Worm (Caenorhabditis elegans) whole organism, L2 larva: Measurements from ENCODE around the gene W04G3.13.

Experiments
- C34F6.9 ChIP-seq: fragments of 150-350 bp; optimal IDR thresholded peaks from 2 replicates; lab custom pipeline; 2014; ENCODE audit warnings: missing biosample characterization, missing genetic modification characterization
- F13H6.1 ChIP-seq: sonication (generic microtip); optimal IDR thresholded peaks from 2 replicates; lab custom pipeline; 2016; ENCODE audit warnings: missing genetic modification characterization, missing compliant biosample characterization
- R02D3.7 ChIP-seq: fragments of 150-350 bp; optimal IDR thresholded peaks from 2 replicates; lab custom pipeline; 2014; ENCODE audit warnings: missing biosample characterization, missing genetic modification characterization
- Y55F3AM.14 ChIP-seq: fragments of 200-800 bp; sonication (Bioruptor generic); optimal IDR thresholded peaks from 2 replicates; lab custom pipeline; 2018; ENCODE audit warnings: mild to moderate bottlenecking, missing genetic modification characterization, missing compliant biosample characterization
- ZK546.5 ChIP-seq: sonication (generic microtip); optimal IDR thresholded peaks from 2 replicates; lab custom pipeline; 2017; ENCODE audit warnings: missing biosample characterization, missing genetic modification characterization
- alr-1 ChIP-seq: fragments of 150-350 bp; optimal IDR thresholded peaks from 2 replicates; lab custom pipeline; 2014; ENCODE audit warnings: missing biosample characterization, missing genetic modification characterization
- aly-2 ChIP-seq: fragments of 150-350 bp; optimal IDR thresholded peaks from 2 replicates; lab custom pipeline; 2014; ENCODE audit warnings: missing biosample characterization, missing genetic modification characterization
- ama-1 ChIP-seq: fragments of 150-350 bp; optimal IDR thresholded peaks from 2 replicates; lab custom pipeline; 2018; ENCODE audit warnings: inconsistent platforms
- blmp-1 ChIP-seq: sonication (generic microtip); optimal IDR thresholded peaks from 2 replicates; lab custom pipeline; 2017; ENCODE audit warnings: missing genetic modification characterization, mild to moderate bottlenecking, missing compliant biosample characterization, antibody characterized with exemption, moderate library complexity; ENCODE audit not compliant: insufficient read depth
- ceh-16 ChIP-seq: fragments of 150-350 bp; optimal IDR thresholded peaks from 2 replicates; lab custom pipeline; 2014; ENCODE audit warnings: missing biosample characterization, missing genetic modification characterization
- ceh-82 ChIP-seq: fragments of 150-350 bp; optimal IDR thresholded peaks from 2 replicates; lab custom pipeline; 2014; ENCODE audit warnings: missing biosample characterization, missing genetic modification characterization
- crh-2 ChIP-seq: sonication (generic microtip); optimal IDR thresholded peaks from 2 replicates; lab custom pipeline; 2017; ENCODE audit warnings: missing biosample characterization, missing genetic modification characterization
- dmd-4 ChIP-seq: sonication (generic microtip); optimal IDR thresholded peaks from 2 replicates; lab custom pipeline; 2017; ENCODE audit warnings: missing biosample characterization, missing genetic modification characterization
- egl-27 ChIP-seq: sonication (generic microtip); optimal IDR thresholded peaks from 3 replicates; lab custom pipeline; 2017; ENCODE audit warnings: missing biosample characterization, missing genetic modification reagents, missing genetic modification characterization
- elt-1 ChIP-seq: fragments of 150-350 bp; optimal IDR thresholded peaks from 2 replicates; lab custom pipeline; 2014; ENCODE audit warnings: missing biosample characterization, missing genetic modification characterization
- elt-3 ChIP-seq: sonication (generic microtip); optimal IDR thresholded peaks from 2 replicates; lab custom pipeline; 2017; ENCODE audit warnings: missing biosample characterization, missing genetic modification characterization
- fos-1 ChIP-seq: fragments of 150-350 bp; optimal IDR thresholded peaks from 2 replicates; lab custom pipeline; 2014; ENCODE audit warnings: missing biosample characterization, missing genetic modification characterization
- gmeb-1 ChIP-seq: fragments of 150-350 bp; optimal IDR thresholded peaks from 2 replicates; lab custom pipeline; 2014; ENCODE audit warnings: missing biosample characterization, missing genetic modification characterization
- lin-11 ChIP-seq: fragments of 150-350 bp; sonication (generic microtip); optimal IDR thresholded peaks from 2 replicates; lab custom pipeline; 2014; ENCODE audit warnings: missing biosample characterization, missing genetic modification characterization, inconsistent platforms, mixed read lengths
- lin-13 ChIP-seq: fragments of 150-350 bp; optimal IDR thresholded peaks from 2 replicates; lab custom pipeline; 2014; ENCODE audit warnings: missing biosample characterization, missing genetic modification reagents, missing genetic modification characterization
- lin-39 ChIP-seq: fragments of 150-350 bp; optimal IDR thresholded peaks from 2 replicates; lab custom pipeline; 2014; ENCODE audit warnings: missing biosample characterization, missing genetic modification reagents, missing genetic modification characterization
- lsy-2 ChIP-seq, 2 experiments: fragments of 150-350 bp in 1 of 2; sonication (generic microtip) in 1 of 2; optimal IDR thresholded peaks; 2 replicates each; lab custom pipeline; 2014 to 2017; ENCODE audit warnings: missing biosample characterization in 2 of 2, missing genetic modification characterization in 2 of 2
- mab-5 ChIP-seq: fragments of 150-350 bp; optimal IDR thresholded peaks from 2 replicates; lab custom pipeline; 2014; ENCODE audit warnings: missing biosample characterization, missing genetic modification characterization
- mbf-1 ChIP-seq: sonication (generic microtip); optimal IDR thresholded peaks from 2 replicates; lab custom pipeline; 2017; ENCODE audit warnings: missing biosample characterization, missing genetic modification characterization
- mdl-1 ChIP-seq, 2 experiments: fragments of 150-350 bp in 1 of 2; sonication (generic microtip) in 1 of 2; optimal IDR thresholded peaks; 2 replicates each; lab custom pipeline; 2017; ENCODE audit warnings: missing biosample characterization in 2 of 2, missing genetic modification characterization in 2 of 2
- nhr-10 ChIP-seq: sonication (generic microtip); optimal IDR thresholded peaks from 2 replicates; lab custom pipeline; 2017; ENCODE audit warnings: missing biosample characterization, missing genetic modification characterization
- nhr-11 ChIP-seq: fragments of 150-350 bp; optimal IDR thresholded peaks from 2 replicates; lab custom pipeline; 2014; ENCODE audit warnings: missing biosample characterization, missing genetic modification characterization
- nhr-12 ChIP-seq: fragments of 150-350 bp; optimal IDR thresholded peaks from 2 replicates; lab custom pipeline; 2014; ENCODE audit warnings: missing biosample characterization, missing genetic modification characterization
- nhr-129 ChIP-seq: fragments of 150-350 bp; optimal IDR thresholded peaks from 2 replicates; lab custom pipeline; 2014; ENCODE audit warnings: missing biosample characterization, missing genetic modification characterization
- nhr-21 ChIP-seq: fragments of 150-350 bp; optimal IDR thresholded peaks from 2 replicates; lab custom pipeline; 2014; ENCODE audit warnings: missing biosample characterization, missing genetic modification characterization
- nhr-23 ChIP-seq: fragments of 150-350 bp; optimal IDR thresholded peaks from 2 replicates; lab custom pipeline; 2014; ENCODE audit warnings: missing biosample characterization, missing genetic modification reagents, missing genetic modification characterization
- nhr-237 ChIP-seq: fragments of 150-350 bp; optimal IDR thresholded peaks from 2 replicates; lab custom pipeline; 2014; ENCODE audit warnings: missing biosample characterization, missing genetic modification characterization
- nhr-25 ChIP-seq: fragments of 150-350 bp; sonication (generic microtip); optimal IDR thresholded peaks from 3 replicates; lab custom pipeline; 2014; ENCODE audit warnings: missing biosample characterization, missing genetic modification characterization
- nhr-6 ChIP-seq: fragments of 150-350 bp; optimal IDR thresholded peaks from 2 replicates; lab custom pipeline; 2014; ENCODE audit warnings: missing biosample characterization, missing genetic modification characterization
- nhr-77 ChIP-seq: fragments of 150-350 bp; optimal IDR thresholded peaks from 2 replicates; lab custom pipeline; 2014; ENCODE audit warnings: missing biosample characterization, missing genetic modification characterization
- peb-1 ChIP-seq: fragments of 150-350 bp; optimal IDR thresholded peaks from 2 replicates; lab custom pipeline; 2014; ENCODE audit warnings: missing biosample characterization, missing genetic modification characterization
- sem-4 ChIP-seq: fragments of 150-350 bp; optimal IDR thresholded peaks from 2 replicates; lab custom pipeline; 2014; ENCODE audit warnings: missing biosample characterization, missing genetic modification reagents, missing genetic modification characterization
- skn-1 ChIP-seq: sonication (generic microtip); optimal IDR thresholded peaks from 2 replicates; lab custom pipeline; 2017; ENCODE audit warnings: missing biosample characterization, missing genetic modification characterization
- sma-3 ChIP-seq: sonication (generic microtip); optimal IDR thresholded peaks from 2 replicates; lab custom pipeline; 2016; ENCODE audit warnings: missing genetic modification reagents, missing genetic modification characterization, missing compliant biosample characterization
- sma-9 ChIP-seq, 2 experiments: fragments of 150-350 bp in 1 of 2; sonication (generic microtip) in 1 of 2; optimal IDR thresholded peaks; 2 replicates each; lab custom pipeline; 2014 to 2016; ENCODE audit warnings: missing genetic modification characterization in 2 of 2, mild to moderate bottlenecking in 1 of 2, missing biosample characterization in 1 of 2, missing compliant biosample characterization in 1 of 2, missing genetic modification reagents in 1 of 2, moderate library complexity in 1 of 2
- snpc-4 ChIP-seq: fragments of 150-350 bp; optimal IDR thresholded peaks from 2 replicates; lab custom pipeline; 2014; ENCODE audit warnings: missing biosample characterization, missing genetic modification characterization
- unc-39 ChIP-seq: fragments of 150-350 bp; optimal IDR thresholded peaks from 2 replicates; lab custom pipeline; 2014; ENCODE audit warnings: missing biosample characterization, missing genetic modification characterization
- unc-55 ChIP-seq: fragments of 150-350 bp; sonication (generic microtip); optimal IDR thresholded peaks from 3 replicates; lab custom pipeline; 2014; ENCODE audit warnings: missing biosample characterization, missing genetic modification reagents, missing genetic modification characterization
- unc-62 ChIP-seq: fragments of 150-350 bp; optimal IDR thresholded peaks from 2 replicates; lab custom pipeline; 2014; ENCODE audit warnings: missing biosample characterization, missing genetic modification reagents, missing genetic modification characterization
- zag-1 ChIP-seq: fragments of 150-350 bp; optimal IDR thresholded peaks from 2 replicates; lab custom pipeline; 2014; ENCODE audit warnings: missing biosample characterization, missing genetic modification characterization
- ztf-1 ChIP-seq: fragments of 200-800 bp; sonication (Bioruptor generic); conservative IDR thresholded peaks from 2 replicates; pipeline ENCODE4 v1.3.6; 2022; ENCODE audit warnings: missing genetic modification characterization, missing compliant biosample characterization
- ztf-11 ChIP-seq: sonication (generic microtip); optimal IDR thresholded peaks from 2 replicates; lab custom pipeline; 2017; ENCODE audit warnings: missing biosample characterization, missing genetic modification characterization
- ztf-4 ChIP-seq: fragments of 150-350 bp; optimal IDR thresholded peaks from 2 replicates; lab custom pipeline; 2014; ENCODE audit warnings: missing biosample characterization, missing genetic modification characterization

The W04G3.13 gene

DNA sequence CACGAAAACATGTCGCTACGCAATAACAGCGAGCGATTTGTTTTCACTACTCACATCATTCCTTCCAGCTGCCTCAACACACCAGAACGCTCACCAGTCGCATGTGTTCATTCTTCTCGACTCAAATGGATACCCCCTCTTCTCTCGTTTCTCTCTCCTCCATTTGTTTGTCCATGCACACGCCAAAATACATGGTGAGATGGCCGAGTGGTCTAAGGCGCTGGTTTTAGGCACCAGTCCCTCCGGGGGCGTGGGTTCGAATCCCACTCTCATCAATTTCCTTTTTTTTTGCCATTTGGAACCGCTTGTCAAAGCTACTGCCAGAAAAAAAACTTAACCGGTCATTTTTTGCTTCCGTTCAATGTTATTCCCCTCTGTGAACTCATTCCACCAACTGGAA lies 15.9 kb upstream of the W04G3.13 start (continued):
- TF ChIP-seq fos-1 (tag; lab: Kevin White, UChicago) (peak; percentile 77), nhr-77 (tag; lab: Kevin White, UChicago) (no peak), dmd-4 (tag; lab: Kevin White, UChicago) (peak; percentile 13), ceh-16 (tag; lab: Kevin White, UChicago) (no peak), sma-3 (peak; percentile 82), elt-1 (tag; lab: Kevin White, UChicago) (no peak), F13H6.1 (tag; lab: Kevin White, UChicago) (peak; percentile 72), unc-62 (no peak), lin-11 (tag; lab: Kevin White, UChicago) (peak; percentile 79), gmeb-1 (peak; percentile 21), nhr-10 (tag; lab: Kevin White, UChicago) (peak; percentile 11), nhr-11 (no peak), lin-13 (GFP tag; lab: Kevin White, UChicago) (peak; percentile 80), alr-1 (no peak), R02D3.7 (no peak), skn-1 (no peak), egl-27 (tag; lab: Kevin White, UChicago) (peak; percentile 71), C34F6.9 (tag; lab: Kevin White, UChicago) (peak; percentile 60), blmp-1 (tag; lab: Kevin White, UChicago) (peak; percentile 59), nhr-25 (tag; lab: Kevin White, UChicago) (no peak), nhr-129 (peak; percentile 85)

DNA sequence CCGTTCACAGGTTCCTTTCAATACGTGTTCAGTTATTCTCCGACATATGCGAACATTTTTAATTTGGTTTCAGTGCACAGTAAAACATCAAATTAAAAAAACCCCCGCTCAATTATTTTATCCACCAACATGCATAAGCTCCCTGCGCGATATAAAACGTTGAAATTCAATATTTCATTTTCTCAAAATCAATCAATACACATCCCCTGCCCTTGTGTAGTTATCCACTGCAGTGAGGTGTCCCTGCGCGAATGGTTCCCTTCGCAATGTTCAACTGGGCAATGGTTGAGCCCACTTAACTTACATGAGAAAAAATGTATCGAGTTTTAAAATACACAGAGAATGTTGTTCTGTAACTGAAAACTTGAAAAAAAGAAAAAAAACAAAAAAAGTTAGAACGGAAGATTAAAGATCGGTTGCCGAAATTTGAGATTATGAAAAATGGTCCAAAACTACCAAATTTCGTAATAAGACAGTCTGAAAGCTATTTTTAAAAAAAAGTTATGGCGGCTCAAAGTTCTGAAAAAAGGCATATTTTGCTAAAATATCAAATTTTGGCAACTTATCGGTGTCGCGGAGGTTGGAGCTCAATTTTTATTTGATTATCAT lies 14.5 kb upstream of the W04G3.13 start:
- TF ChIP-seq elt-1 (tag; lab: Kevin White, UChicago) (peak; percentile 54), ztf-4 (tag; lab: Kevin White, UChicago) (peak; percentile 99), unc-55 (peak; percentile 100), ama-1 (lab: Kevin White, UChicago) (peak; percentile 66), elt-3 (tag; lab: Kevin White, UChicago) (peak; percentile 100), nhr-21 (tag; lab: Kevin White, UChicago) (peak; percentile 100), nhr-12 (tag; lab: Kevin White, UChicago) (peak; percentile 75), nhr-23 (peak; percentile 56), blmp-1 (tag; lab: Kevin White, UChicago) (peak; percentile 88), fos-1 (tag; lab: Kevin White, UChicago) (peak; percentile 100), lin-11 (tag; lab: Kevin White, UChicago) (peak; percentile 100), lin-13 (GFP tag; lab: Kevin White, UChicago) (peak; percentile 99), zag-1 (tag; lab: Kevin White, UChicago) (peak; percentile 100), crh-2 (tag; lab: Kevin White, UChicago) (peak; percentile 100), skn-1 (peak; percentile 93), lsy-2 (tag; optimal IDR thresholded peaks at IDR 0.05; lab: Kevin White, UChicago) (peak; percentile 97 to 98), lin-39 (tag; lab: Kevin White, UChicago) (peak; percentile 100), ztf-1 (GFP tag; lab: Robert Waterston, UW) (peak; percentile 93; the same call in 1 of the 2 replicates), aly-2 (tag; lab: Kevin White, UChicago) (peak; percentile 67), nhr-25 (tag; lab: Kevin White, UChicago) (peak; percentile 99), peb-1 (tag; lab: Kevin White, UChicago) (peak; percentile 26), sem-4 (tag; lab: Kevin White, UChicago) (peak; percentile 99), mbf-1 (tag; lab: Kevin White, UChicago) (peak; percentile 82), nhr-237 (tag; lab: Kevin White, UChicago) (peak; percentile 100), egl-27 (tag; lab: Kevin White, UChicago) (peak; percentile 100), sma-3 (peak; percentile 100), nhr-10 (tag; lab: Kevin White, UChicago) (peak; percentile 100), ceh-82 (tag; lab: Kevin White, UChicago) (peak; percentile 99), ZK546.5 (tag; lab: Kevin White, UChicago) (peak; percentile 90), R02D3.7 (peak; percentile 89), nhr-129 (peak; percentile 100), nhr-6 (tag; lab: Kevin White, UChicago) (peak; percentile 99), nhr-77 (tag; lab: Kevin White, UChicago) (peak; percentile 100), snpc-4 (tag; lab: Kevin White, UChicago) (peak; percentile 94), mdl-1 (tag; optimal IDR thresholded peaks at IDR 0.05; lab: Kevin White, UChicago) (peak; percentile 95 to 97), nhr-11 (peak; percentile 85), sma-9 (GFP tag; optimal IDR thresholded peaks at IDR 0.05; lab: Kevin White, UChicago) (peak; percentile 100), sma-9 (tag; optimal IDR thresholded peaks at IDR 0.05; lab: Kevin White, UChicago) (peak; percentile 94), alr-1 (peak; percentile 61), mab-5 (tag; lab: Kevin White, UChicago) (peak; percentile 99), unc-62 (peak; percentile 99), ceh-16 (tag; lab: Kevin White, UChicago) (peak; percentile 95), unc-39 (peak; percentile 98), gmeb-1 (peak; percentile 97), dmd-4 (tag; lab: Kevin White, UChicago) (peak; percentile 85), ztf-11 (tag; lab: Kevin White, UChicago) (peak; percentile 84), Y55F3AM.14 (GFP tag; lab: Kevin White, UChicago) (peak; percentile 97), C34F6.9 (tag; lab: Kevin White, UChicago) (peak; percentile 100)
